Fruit fly (Drosophila melanogaster) whole organism, embryonic: ENCODE measurements around the gene CG13081.

Experiments
- Antp ChIP-seq: fragments of 200-800 bp; sonication (Bioruptor generic); optimal IDR thresholded peaks from 3 replicates; lab custom pipeline; 2016; ENCODE audit warnings: missing biosample characterization, missing genetic modification characterization
- Atf3 ChIP-seq: fragments of 200-800 bp; sonication (Bioruptor generic); optimal IDR thresholded peaks from 3 replicates; lab custom pipeline; 2016; ENCODE audit warnings: missing biosample characterization, missing genetic modification characterization
- B-H2 ChIP-seq: fragments of 200-800 bp; sonication (Bioruptor generic); optimal IDR thresholded peaks from 2 replicates; lab custom pipeline; 2018; ENCODE audit warnings: missing biosample characterization, mild to moderate bottlenecking, missing genetic modification characterization
- CG10366 ChIP-seq: fragments of 200-800 bp; sonication (Bioruptor generic); IDR thresholded peaks from 2 replicates; pipeline ENCODE4 v1.3.6; 2022; ENCODE audit warnings: missing biosample characterization, missing genetic modification characterization
- CG11560 ChIP-seq: fragments of 200-800 bp; sonication (Bioruptor generic); IDR thresholded peaks from 3 replicates; pipeline ENCODE4 v1.3.6; 2022; ENCODE audit warnings: missing biosample characterization, missing genetic modification characterization
- CG11696 ChIP-seq: fragments of 200-800 bp; sonication (Bioruptor generic); IDR thresholded peaks from 2 replicates; pipeline ENCODE4 v1.3.6; 2022; ENCODE audit warnings: missing biosample characterization, missing genetic modification characterization
- CG12299 ChIP-seq: fragments of 200-800 bp; sonication (Bioruptor generic); optimal IDR thresholded peaks from 2 replicates; lab custom pipeline; 2018; ENCODE audit warnings: missing biosample characterization, mild to moderate bottlenecking, missing genetic modification characterization
- CG12769 ChIP-seq: fragments of 200-800 bp; sonication (Bioruptor generic); optimal IDR thresholded peaks from 2 replicates; lab custom pipeline; 2019; ENCODE audit warnings: missing biosample characterization, mild to moderate bottlenecking, missing genetic modification characterization, moderate library complexity
- CG14965 ChIP-seq: fragments of 200-800 bp; sonication (Bioruptor generic); optimal IDR thresholded peaks from 2 replicates; lab custom pipeline; 2016; ENCODE audit warnings: missing biosample characterization, missing genetic modification characterization, borderline replicate concordance
- CG17359 ChIP-seq: fragments of 200-800 bp; sonication (Bioruptor generic); optimal IDR thresholded peaks from 3 replicates; lab custom pipeline; 2018; ENCODE audit warnings: missing biosample characterization, mild to moderate bottlenecking, missing genetic modification characterization, moderate library complexity
- CG17612 ChIP-seq: fragments of 200-800 bp; sonication (Bioruptor generic); IDR thresholded peaks from 2 replicates; pipeline ENCODE4 v1.3.6; 2022; ENCODE audit warnings: missing biosample characterization, missing genetic modification characterization
- CG18619 ChIP-seq: fragments of 200-800 bp; sonication (Bioruptor generic); optimal IDR thresholded peaks from 3 replicates; lab custom pipeline; 2017; ENCODE audit warnings: missing biosample characterization, mild to moderate bottlenecking, missing genetic modification characterization
- CG2199 ChIP-seq: fragments of 200-800 bp; sonication (Bioruptor generic); IDR thresholded peaks from 3 replicates; pipeline ENCODE4 v1.3.6; 2022; ENCODE audit warnings: missing biosample characterization, missing genetic modification characterization
- CG34422 ChIP-seq: fragments of 200-800 bp; sonication (Bioruptor generic); IDR thresholded peaks from 3 replicates; pipeline ENCODE4 v1.3.6; 2022; ENCODE audit warnings: missing biosample characterization, missing genetic modification characterization
- CG3995 ChIP-seq: fragments of 200-800 bp; sonication (Bioruptor generic); optimal IDR thresholded peaks from 3 replicates; lab custom pipeline; 2016; ENCODE audit warnings: missing biosample characterization, missing genetic modification characterization
- CG43689 ChIP-seq: fragments of 200-800 bp; sonication (Bioruptor generic); IDR thresholded peaks from 2 replicates; pipeline ENCODE4 v1.3.6; 2022; ENCODE audit warnings: missing biosample characterization, missing genetic modification characterization
- CG4617 ChIP-seq: fragments of 200-800 bp; sonication (Bioruptor generic); optimal IDR thresholded peaks from 3 replicates; lab custom pipeline; 2016; ENCODE audit warnings: missing biosample characterization, missing genetic modification characterization, borderline replicate concordance
- CG4730 ChIP-seq: fragments of 200-800 bp; sonication (Bioruptor generic); IDR thresholded peaks from 2 replicates; pipeline ENCODE4 v1.3.6; 2022; ENCODE audit warnings: missing biosample characterization, missing genetic modification characterization
- CG5180 ChIP-seq: fragments of 200-800 bp; sonication (Bioruptor generic); optimal IDR thresholded peaks from 3 replicates; lab custom pipeline; 2017; ENCODE audit warnings: missing biosample characterization, missing genetic modification characterization, mild to moderate bottlenecking, moderate library complexity, missing genetic modification reagents
- CG7745 ChIP-seq: fragments of 200-800 bp; sonication (Bioruptor generic); optimal IDR thresholded peaks from 2 replicates; lab custom pipeline; 2018; ENCODE audit warnings: missing biosample characterization, mild to moderate bottlenecking, missing genetic modification characterization, moderate library complexity
- CG8765 ChIP-seq: fragments of 200-800 bp; sonication (Bioruptor generic); IDR thresholded peaks from 2 replicates; pipeline ENCODE4 v1.3.6; 2022; ENCODE audit warnings: missing biosample characterization, missing genetic modification characterization
- CrebB ChIP-seq: fragments of 200-800 bp; sonication (Bioruptor generic); optimal IDR thresholded peaks from 3 replicates; lab custom pipeline; 2018; ENCODE audit warnings: missing biosample characterization, mild to moderate bottlenecking, missing genetic modification characterization
- Dek ChIP-seq: fragments of 200-800 bp; sonication (Bioruptor generic); optimal IDR thresholded peaks from 3 replicates; lab custom pipeline; 2019; ENCODE audit warnings: missing biosample characterization, mild to moderate bottlenecking, missing genetic modification characterization, moderate library complexity
- H2.0 ChIP-seq: fragments of 200-800 bp; sonication (Bioruptor generic); IDR thresholded peaks from 2 replicates; pipeline ENCODE4 v1.3.6; 2022; ENCODE audit warnings: missing biosample characterization, missing genetic modification characterization
- HLH3B ChIP-seq: fragments of 200-800 bp; sonication (Bioruptor generic); IDR thresholded peaks from 2 replicates; pipeline ENCODE4 v1.3.6; 2022; ENCODE audit warnings: missing biosample characterization, missing genetic modification characterization
- Hr51 ChIP-seq, 2 experiments: fragments of 200-800 bp; sonication (Bioruptor generic); optimal IDR thresholded peaks; 2 replicates in 1 of 2; 3 replicates in 1 of 2; lab custom pipeline; 2016 to 2018; ENCODE audit warnings: missing biosample characterization in 2 of 2, missing genetic modification characterization in 2 of 2, mild to moderate bottlenecking in 1 of 2, moderate library complexity in 1 of 2
- MESR4 ChIP-seq: fragments of 200-800 bp; sonication (Bioruptor generic); optimal IDR thresholded peaks from 2 replicates; lab custom pipeline; 2018; ENCODE audit warnings: missing biosample characterization, mild to moderate bottlenecking, missing genetic modification characterization, moderate library complexity
- Mes4 ChIP-seq: fragments of 200-800 bp; sonication (Bioruptor generic); optimal IDR thresholded peaks from 2 replicates; lab custom pipeline; 2016; ENCODE audit warnings: missing biosample characterization, missing genetic modification characterization
- Mrtf ChIP-seq: fragments of 200-800 bp; sonication (Bioruptor generic); IDR thresholded peaks from 3 replicates; pipeline ENCODE4 v1.3.6; 2022; ENCODE audit warnings: missing biosample characterization, missing genetic modification characterization
- Myb ChIP-seq: fragments of 200-800 bp; sonication (Bioruptor generic); optimal IDR thresholded peaks from 2 replicates; lab custom pipeline; 2016; ENCODE audit warnings: missing biosample characterization, missing genetic modification characterization
- Nf-YB ChIP-seq: fragments of 200-800 bp; sonication (Bioruptor generic); optimal IDR thresholded peaks from 3 replicates; lab custom pipeline; 2019; ENCODE audit warnings: missing biosample characterization, mild to moderate bottlenecking, missing genetic modification characterization, moderate library complexity
- Usf ChIP-seq: fragments of 200-800 bp; sonication (Bioruptor generic); optimal IDR thresholded peaks from 2 replicates; lab custom pipeline; 2017; ENCODE audit warnings: missing genotype, missing biosample characterization, missing genetic modification characterization
- ac ChIP-seq: fragments of 200-800 bp; sonication (Bioruptor generic); optimal IDR thresholded peaks from 3 replicates; lab custom pipeline; 2017; ENCODE audit warnings: missing biosample characterization, mild to moderate bottlenecking, missing genetic modification characterization
- bowl ChIP-seq: fragments of 200-800 bp; sonication (Bioruptor generic); IDR thresholded peaks from 2 replicates; pipeline ENCODE4 v1.3.6; 2022; ENCODE audit warnings: missing biosample characterization, missing genetic modification characterization
- cato ChIP-seq: fragments of 200-800 bp; sonication (Bioruptor generic); optimal IDR thresholded peaks from 2 replicates; lab custom pipeline; 2016; ENCODE audit warnings: missing biosample characterization, missing genetic modification characterization, borderline replicate concordance
- chm ChIP-seq: fragments of 200-800 bp; sonication (Bioruptor generic); IDR thresholded peaks from 2 replicates; pipeline ENCODE4 v1.3.6; 2022; ENCODE audit warnings: missing biosample characterization, missing genetic modification characterization
- dmrt99B ChIP-seq: fragments of 200-800 bp; sonication (Bioruptor generic); optimal IDR thresholded peaks from 2 replicates; lab custom pipeline; 2018; ENCODE audit warnings: missing biosample characterization, mild to moderate bottlenecking, missing genetic modification characterization, moderate library complexity
- dpn ChIP-seq, 2 experiments: fragments of 200-800 bp; sonication (Bioruptor generic); optimal IDR thresholded peaks; 3 replicates each; lab custom pipeline; 2016; ENCODE audit warnings: missing biosample characterization in 2 of 2, missing genetic modification characterization in 2 of 2
- fd102C ChIP-seq: fragments of 200-800 bp; sonication (Bioruptor generic); optimal IDR thresholded peaks from 2 replicates; lab custom pipeline; 2018; ENCODE audit warnings: missing biosample characterization, mild to moderate bottlenecking, missing genetic modification characterization, moderate library complexity
- fu2 ChIP-seq: fragments of 200-800 bp; sonication (Bioruptor generic); optimal IDR thresholded peaks from 2 replicates; lab custom pipeline; 2016; ENCODE audit warnings: missing biosample characterization, missing genetic modification characterization
- gcm2 ChIP-seq: fragments of 200-800 bp; sonication (Bioruptor generic); optimal IDR thresholded peaks from 2 replicates; lab custom pipeline; 2016; ENCODE audit warnings: missing biosample characterization, missing genetic modification characterization
- gfzf ChIP-seq: fragments of 200-800 bp; sonication (Bioruptor generic); optimal IDR thresholded peaks from 2 replicates; lab custom pipeline; 2016; ENCODE audit warnings: missing biosample characterization, mild to moderate bottlenecking, missing genetic modification characterization, moderate library complexity
- jing ChIP-seq: fragments of 200-800 bp; sonication (Bioruptor generic); optimal IDR thresholded peaks from 2 replicates; lab custom pipeline; 2018; ENCODE audit warnings: missing biosample characterization, mild to moderate bottlenecking, missing genetic modification characterization
- kni ChIP-seq: fragments of 200-800 bp; sonication (Bioruptor generic); optimal IDR thresholded peaks from 3 replicates; lab custom pipeline; 2017; ENCODE audit warnings: mild to moderate bottlenecking, missing biosample characterization, missing genetic modification reagents, missing genetic modification characterization
- nau ChIP-seq: fragments of 200-800 bp; sonication (Bioruptor generic); optimal IDR thresholded peaks from 3 replicates; lab custom pipeline; 2017; ENCODE audit warnings: missing biosample characterization, mild to moderate bottlenecking, missing genetic modification characterization, missing genetic modification reagents
- otp ChIP-seq: fragments of 200-800 bp; sonication (Bioruptor generic); IDR thresholded peaks from 3 replicates; pipeline ENCODE4, ENCODE4 v1.3.6; 2022; ENCODE audit warnings: missing biosample characterization, missing genetic modification characterization
- pan ChIP-seq, 4 experiments: fragments of >200 bp in 3 of 4; fragments of 200-800 bp in 1 of 4; sonication (Bioruptor generic) in 1 of 4; optimal IDR thresholded peaks in 3 of 4; IDR thresholded peaks in 1 of 4; 2 replicates each; pipeline versions ENCODE4 v1.3.6 to Lab custom; 2017 to 2022; ENCODE audit warnings: missing biosample characterization in 2 of 4, missing genetic modification characterization in 2 of 4, mixed read lengths in 1 of 4
- sd ChIP-seq: fragments of 200-800 bp; sonication (Bioruptor generic); optimal IDR thresholded peaks from 3 replicates; lab custom pipeline; 2018; ENCODE audit warnings: missing biosample characterization, mild to moderate bottlenecking, missing genetic modification characterization, moderate library complexity
- slbo ChIP-seq: fragments of 200-800 bp; sonication (Bioruptor generic); IDR thresholded peaks from 2 replicates; pipeline ENCODE4 v1.3.6; 2022; ENCODE audit warnings: missing biosample characterization, missing genetic modification characterization
- unpg ChIP-seq: fragments of 200-800 bp; sonication (Bioruptor generic); optimal IDR thresholded peaks from 3 replicates; lab custom pipeline; 2018; ENCODE audit warnings: missing biosample characterization, mild to moderate bottlenecking, missing genetic modification characterization, moderate library complexity

The CG13081 gene

dm6 chr2L:19582185-19582584 lies 41.8 kb downstream of the CG13081 start, which contains the start of gene Hakai (continued):
- peak; percentile 57 for TF ChIP-seq Myb (GFP tag; lab: Kevin White, UChicago)
- peak; percentile 33; the same call in 1 of the 3 replicates for TF ChIP-seq CG11560 (tag; lab: Robert Waterston, UW)
- no peak for TF ChIP-seq CG17612 (GFP tag; lab: Robert Waterston, UW)
- peak; percentile 16 for TF ChIP-seq dmrt99B (tag; lab: Kevin White, UChicago)
- TF ChIP-seq fd102C (GFP tag; lab: Kevin White, UChicago) = no peak
- no peak for TF ChIP-seq CG8765 (GFP tag; lab: Robert Waterston, UW)
- 0 out of 2 replicates have a peak, but pooled peaks have one; percentile 12 for TF ChIP-seq chm (GFP tag; lab: Robert Waterston, UW)
- TF ChIP-seq CG34422 (GFP tag; lab: Robert Waterston, UW) = peak; percentile 71; the same call in 1 of the 3 replicates
- peak; percentile 65 to 73 for TF ChIP-seq dpn (GFP tag; optimal IDR thresholded peaks at IDR 0.05; lab: Kevin White, UChicago)
- TF ChIP-seq CG12299 (tag; lab: Kevin White, UChicago) = no peak
- peak; percentile 35; the same call in 1 of the 2 replicates for TF ChIP-seq CG10366
- peak; percentile 26 for TF ChIP-seq CG18619 (GFP tag; lab: Kevin White, UChicago)
- TF ChIP-seq bowl (GFP tag; lab: Robert Waterston, UW) = no peak
- TF ChIP-seq MESR4 (GFP tag; lab: Kevin White, UChicago) = peak; percentile 85
- TF ChIP-seq nau (GFP tag; lab: Kevin White, UChicago) = no peak
- TF ChIP-seq CG4617 (GFP tag; lab: Kevin White, UChicago) = peak; percentile 93
- no peak for TF ChIP-seq cato (GFP tag; lab: Kevin White, UChicago)
- TF ChIP-seq Usf (GFP tag; lab: Kevin White, UChicago) = no peak
- peak; percentile 86 for TF ChIP-seq slbo (GFP tag; lab: Robert Waterston, UW)
- TF ChIP-seq CG17359 (tag; lab: Kevin White, UChicago) = no peak
- no peak for TF ChIP-seq ac
- TF ChIP-seq sd (tag; lab: Kevin White, UChicago) = no peak
- peak; percentile 4 for TF ChIP-seq CG3995
- TF ChIP-seq CG43689 (GFP tag; lab: Robert Waterston, UW) = no peak
- peak; percentile 82 for TF ChIP-seq Antp (GFP tag; lab: Kevin White, UChicago)
- no peak for TF ChIP-seq gcm2 (GFP tag; lab: Kevin White, UChicago)
- TF ChIP-seq Nf-YB (GFP tag; lab: Kevin White, UChicago) = no peak
- TF ChIP-seq CG11696 (GFP tag; lab: Robert Waterston, UW) = no peak
- TF ChIP-seq CrebB (tag; lab: Kevin White, UChicago) = no peak
- TF ChIP-seq Hr51 (GFP tag; optimal IDR thresholded peaks at IDR 0.05; lab: Kevin White, UChicago) = peak; percentile 27 to 68
- no peak for TF ChIP-seq Mrtf (GFP tag; lab: Robert Waterston, UW)
- peak; percentile 47 for TF ChIP-seq Atf3 (GFP tag; lab: Kevin White, UChicago)
- TF ChIP-seq unpg (GFP tag; lab: Kevin White, UChicago) = peak; percentile 25
- TF ChIP-seq jing = no peak
- TF ChIP-seq HLH3B = 0 out of 2 replicates have a peak, but pooled peaks have one; percentile 36
- 0 out of 3 replicates have a peak, but pooled peaks have one; percentile 67 for TF ChIP-seq CG2199 (GFP tag; lab: Robert Waterston, UW)
- no peak for TF ChIP-seq Dek
- no peak for TF ChIP-seq CG4730
- TF ChIP-seq B-H2 (GFP tag; lab: Kevin White, UChicago) = peak; percentile 5
- no peak for TF ChIP-seq pan (optimal IDR thresholded peaks at IDR 0.05; lab: Kevin White, UChicago)
- TF ChIP-seq pan (GFP tag; optimal IDR thresholded peaks at IDR 0.05 in 1 of 2, IDR thresholded peaks at IDR 0.05 in 1 of 2) = peak in 1 of 2 experiments; percentile 50
- TF ChIP-seq CG5180 (GFP tag; lab: Kevin White, UChicago) = no peak
- peak; percentile 56 for TF ChIP-seq Mes4 (GFP tag; lab: Kevin White, UChicago)
- no peak for TF ChIP-seq kni (GFP tag; lab: Kevin White, UChicago)
- TF ChIP-seq CG7745 (tag; lab: Kevin White, UChicago) = no peak
- peak; percentile 31 for TF ChIP-seq gfzf (GFP tag; lab: Kevin White, UChicago)
- TF ChIP-seq H2.0 (GFP tag; lab: Robert Waterston, UW) = peak; percentile 39; the same call in 1 of the 2 replicates
- no peak for TF ChIP-seq CG12769 (tag; lab: Kevin White, UChicago)
- no peak for TF ChIP-seq CG14965 (GFP tag; lab: Kevin White, UChicago)
- peak; percentile 55 for TF ChIP-seq fu2 (GFP tag; lab: Kevin White, UChicago)
- TF ChIP-seq otp (GFP tag; lab: Robert Waterston, UW) = no peak; the same call in 2 of the 3 replicates
